Fruit fly (Drosophila melanogaster): ENCODE results near the gene CG15876.

- TF ChIP-seq CTCF (optimal IDR thresholded peaks at IDR 0.05) = no peak
- TF ChIP-seq CG8478 (optimal IDR thresholded peaks at IDR 0.05) = no peak
Observed at dm6 chr3L:4679063-4679462, 15.6 kb downstream of the CG15876 start.
